Worm (Caenorhabditis elegans): Measurements from ENCODE around the gene sri-45.
A peak's percentile ranks its signal among the peaks of the same experiment; 100 is the strongest.

Gene sri-45

ce11 chrII:661696-662095, at the start of gene sri-45:
Gene sri-45, minus strand, starts transcription at chrII:661796.
- TF ChIP-seq pes-1 (GFP tag; IDR thresholded peaks at IDR 0.05) = no peak
- TF ChIP-seq B0310.2 (tag; optimal IDR thresholded peaks at IDR 0.05) = no peak
- TF ChIP-seq ama-1 (optimal IDR thresholded peaks at IDR 0.05) = no peak
- TF ChIP-seq sea-1 (GFP tag; conservative IDR thresholded peaks at IDR 0.05) = no peak
- TF ChIP-seq ets-7 (tag; optimal IDR thresholded peaks at IDR 0.05) = no peak
- no peak for TF ChIP-seq hmg-4 (GFP tag; optimal IDR thresholded peaks at IDR 0.05)
- TF ChIP-seq tbx-11 (GFP tag; IDR thresholded peaks at IDR 0.05) = no peak
- no peak for TF ChIP-seq ceh-36 (tag; optimal IDR thresholded peaks at IDR 0.05)

- TF ChIP-seq F13C5.2 (tag; optimal IDR thresholded peaks at IDR 0.05) (no peak), B0310.2 (tag; optimal IDR thresholded peaks at IDR 0.05) (no peak), ceh-13 (GFP tag; optimal IDR thresholded peaks at IDR 0.05) (no peak), aly-1 (tag; optimal IDR thresholded peaks at IDR 0.05) (no peak)
These were observed 47.5 kb upstream of the sri-45 start, which contains the start of gene T02H6.1 for ce11 chrII:709081-709480. Gene T02H6.1, plus strand, starts transcription at chrII:709381.

DNA sequence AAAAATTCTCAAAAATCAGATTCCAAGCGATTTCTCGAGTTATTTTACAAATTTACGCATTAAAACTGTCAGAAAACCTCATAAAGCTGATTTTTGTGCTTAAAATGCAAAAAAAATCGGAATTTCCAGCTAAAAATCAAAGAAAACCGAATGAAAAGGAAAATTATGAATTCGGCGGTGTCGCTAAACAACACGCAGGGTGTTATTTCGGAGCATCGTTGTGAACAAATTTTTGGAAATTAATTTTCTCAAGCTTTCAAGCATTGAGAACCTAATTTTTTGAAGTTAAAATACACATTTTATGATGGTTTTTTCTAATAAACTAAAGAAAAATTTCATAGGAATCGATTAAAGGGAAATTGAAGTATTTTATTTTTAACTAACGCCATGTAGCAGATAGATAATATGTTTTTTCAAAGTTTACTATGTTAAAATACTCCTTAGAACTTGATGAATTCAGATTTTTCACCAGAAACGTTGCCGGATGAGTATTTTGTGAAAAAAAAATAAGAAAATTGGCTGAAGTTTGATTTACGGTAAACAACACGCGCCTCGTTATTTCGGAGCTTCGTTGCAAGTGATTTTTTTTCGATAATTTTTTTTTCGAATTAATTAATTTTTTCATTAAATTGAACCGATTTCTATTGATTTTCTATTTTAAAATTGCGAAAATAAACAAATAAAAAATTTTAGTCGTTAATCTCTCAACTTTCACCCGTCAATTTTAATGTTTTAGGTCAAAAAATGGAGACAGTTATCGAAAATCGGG, 40.0 kb upstream of the sri-45 start, which contains the start of gene thoc-1:
thoc-1 (plus strand) TSS at position 737 of the 769 bp plus-strand sequence.
- TF ChIP-seq tbx-37 (GFP tag; conservative IDR thresholded peaks at IDR 0.05) = no peak
- TF ChIP-seq scrt-1 (GFP tag; IDR thresholded peaks at IDR 0.05) = no peak
- no peak for TF ChIP-seq hmg-4 (GFP tag; optimal IDR thresholded peaks at IDR 0.05)
- no peak for TF ChIP-seq sea-1 (GFP tag; conservative IDR thresholded peaks at IDR 0.05)
- no peak for TF ChIP-seq F13C5.2 (tag; optimal IDR thresholded peaks at IDR 0.05)
- no peak for TF ChIP-seq ceh-36 (tag; optimal IDR thresholded peaks at IDR 0.05)
- no peak for TF ChIP-seq pes-1 (GFP tag; IDR thresholded peaks at IDR 0.05)
- TF ChIP-seq ets-7 (tag; optimal IDR thresholded peaks at IDR 0.05) = no peak
- TF ChIP-seq tbx-11 (GFP tag; IDR thresholded peaks at IDR 0.05) = no peak
- TF ChIP-seq tra-4 (tag; optimal IDR thresholded peaks at IDR 0.05) = no peak

DNA sequence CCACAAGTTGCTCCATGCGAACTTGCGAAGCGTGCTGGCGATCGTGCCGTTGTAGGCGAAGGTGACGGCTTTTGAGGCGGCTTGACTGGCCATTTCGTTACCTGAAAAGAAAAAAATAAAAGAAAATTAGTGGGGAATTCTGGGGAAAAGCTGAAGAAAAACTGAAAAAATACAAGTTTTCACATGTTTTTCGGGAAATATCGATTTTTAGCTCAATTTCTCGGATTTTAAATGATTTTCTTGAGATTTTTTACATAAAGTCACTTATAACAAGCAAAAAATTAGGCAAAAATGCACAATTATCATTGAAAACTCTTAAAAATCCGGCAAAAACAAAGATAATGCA, 39.4 kb upstream of the sri-45 start, which contains the start of gene T02H6.11:
T02H6.11 (minus strand) TSS at position 101 of the 346 bp plus-strand sequence.
- TF ChIP-seq ama-1 (optimal IDR thresholded peaks at IDR 0.05) (no peak), tbx-37 (GFP tag; conservative IDR thresholded peaks at IDR 0.05) (no peak), flt-1 (GFP tag; IDR thresholded peaks at IDR 0.05) (no peak), tra-4 (tag; optimal IDR thresholded peaks at IDR 0.05) (no peak), B0310.2 (tag; optimal IDR thresholded peaks at IDR 0.05) (no peak), hmbx-1 (tag; optimal IDR thresholded peaks at IDR 0.05) (no peak), tbx-11 (GFP tag; IDR thresholded peaks at IDR 0.05) (no peak), sea-1 (GFP tag; conservative IDR thresholded peaks at IDR 0.05) (no peak), ceh-13 (GFP tag; optimal IDR thresholded peaks at IDR 0.05) (no peak), ceh-36 (tag; optimal IDR thresholded peaks at IDR 0.05) (no peak), ets-7 (tag; optimal IDR thresholded peaks at IDR 0.05) (no peak), scrt-1 (GFP tag; IDR thresholded peaks at IDR 0.05) (no peak), hmg-4 (GFP tag; optimal IDR thresholded peaks at IDR 0.05) (no peak), pes-1 (GFP tag; IDR thresholded peaks at IDR 0.05) (no peak)

ce11 chrII:698453-698852, 36.9 kb upstream of the sri-45 start:
- TF ChIP-seq scrt-1 (GFP tag; IDR thresholded peaks at IDR 0.05) (peak; percentile 53; the same call in 1 of the 2 replicates), sea-1 (GFP tag; conservative IDR thresholded peaks at IDR 0.05) (peak; percentile 46; the same call in 1 of the 2 replicates), tbx-11 (GFP tag; IDR thresholded peaks at IDR 0.05) (peak; percentile 56; the same call in 1 of the 2 replicates)

DNA sequence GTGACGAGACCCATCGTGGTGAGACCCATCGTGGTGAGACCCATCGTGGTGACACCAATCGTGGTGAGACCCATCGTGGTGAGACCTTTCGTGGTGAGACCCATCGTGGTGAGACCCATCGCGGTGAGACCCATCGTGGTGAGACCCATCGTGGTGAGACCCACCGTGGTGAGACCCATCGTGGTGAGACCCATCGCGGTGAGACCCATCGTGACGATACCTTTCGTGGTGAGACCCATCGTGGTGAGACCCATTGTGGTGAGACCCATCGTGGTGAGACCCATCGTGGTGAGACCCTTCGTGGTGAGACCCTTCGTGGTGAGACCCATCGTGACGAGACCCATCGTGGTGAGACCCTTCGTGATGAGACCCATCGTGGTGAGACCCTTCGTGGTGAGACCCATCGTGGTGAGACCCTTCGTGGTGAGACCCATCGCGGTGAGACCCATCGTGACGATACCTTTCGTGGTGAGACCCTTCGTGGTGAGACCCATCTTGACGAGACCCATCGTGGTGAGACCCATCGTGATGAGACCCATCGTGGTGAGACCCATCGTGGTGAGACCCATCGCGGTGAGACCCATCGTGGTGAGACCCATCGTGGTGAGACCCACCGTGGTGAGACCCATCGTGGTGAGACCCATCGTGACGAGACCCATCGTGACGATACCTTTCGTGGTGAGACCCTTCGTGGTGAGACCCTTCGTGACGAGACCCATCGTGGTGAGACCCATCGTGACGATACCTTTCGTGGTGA, 35.4 kb upstream of the sri-45 start:
- TF ChIP-seq scrt-1 (GFP tag; IDR thresholded peaks at IDR 0.05) (peak; percentile 76; the same call in 1 of the 2 replicates), flt-1 (GFP tag; IDR thresholded peaks at IDR 0.05) (peak; percentile 64; the same call in 1 of the 2 replicates), tbx-37 (GFP tag; conservative IDR thresholded peaks at IDR 0.05) (peak; percentile 57)

DNA sequence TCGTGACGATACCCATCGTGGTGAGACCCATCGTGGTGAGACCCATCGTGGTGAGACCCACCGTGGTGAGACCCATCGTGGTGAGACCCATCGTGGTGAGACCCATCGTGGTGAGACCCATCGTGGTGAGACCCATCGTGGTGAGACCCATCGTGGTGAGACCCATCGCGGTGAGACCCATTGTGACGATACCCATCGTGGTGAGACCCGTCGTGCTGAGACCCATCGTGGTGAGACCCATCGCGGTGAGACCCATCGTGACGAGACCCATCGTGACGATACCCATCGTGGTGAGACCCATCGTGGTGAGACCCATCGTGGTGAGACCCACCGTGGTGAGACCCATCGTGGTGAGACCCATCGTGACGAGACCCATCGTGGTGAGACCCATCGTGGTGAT, 33.5 kb upstream of the sri-45 start:
- peak; percentile 53; the same call in 1 of the 2 replicates for TF ChIP-seq tbx-37 (GFP tag; conservative IDR thresholded peaks at IDR 0.05)
- peak; percentile 70; the same call in 1 of the 2 replicates for TF ChIP-seq scrt-1 (GFP tag; IDR thresholded peaks at IDR 0.05)
- 0 out of 2 replicates have a peak, but pooled peaks have one; percentile 27 for TF ChIP-seq tbx-11 (GFP tag; IDR thresholded peaks at IDR 0.05)

DNA sequence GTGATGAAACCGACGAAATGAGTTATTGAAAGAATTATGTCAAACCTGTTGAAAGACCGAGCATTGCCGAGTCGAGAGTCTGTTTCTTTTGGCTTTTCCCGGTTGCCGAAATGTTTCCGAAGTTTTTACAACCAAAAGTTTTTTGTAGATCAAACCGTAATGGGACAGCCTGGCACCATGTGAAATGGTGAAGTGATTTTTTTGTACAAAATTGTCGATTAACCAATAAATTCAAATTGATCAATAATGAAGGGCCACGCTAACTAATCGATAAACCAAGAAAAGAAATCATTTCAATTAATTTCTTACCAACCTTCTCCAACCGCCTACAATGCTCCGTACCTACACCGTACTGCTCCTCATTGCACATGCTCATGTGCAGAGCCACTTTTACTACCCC, 30.0 kb upstream of the sri-45 start, which contains the start of gene T02H6.3:
T02H6.3 (plus strand) TSS at position 301 of the 400 bp plus-strand sequence.
- TF ChIP-seq hnd-1 (tag; optimal IDR thresholded peaks at IDR 0.05) = no peak
- no peak for TF ChIP-seq tra-4 (tag; optimal IDR thresholded peaks at IDR 0.05)
- no peak for TF ChIP-seq tbx-11 (GFP tag; IDR thresholded peaks at IDR 0.05)
- no peak for TF ChIP-seq tbx-37 (GFP tag; conservative IDR thresholded peaks at IDR 0.05)
- TF ChIP-seq aly-1 (tag; optimal IDR thresholded peaks at IDR 0.05) = no peak
- TF ChIP-seq ama-1 (optimal IDR thresholded peaks at IDR 0.05) = no peak
- no peak for TF ChIP-seq ets-7 (tag; optimal IDR thresholded peaks at IDR 0.05)
- TF ChIP-seq B0310.2 (tag; optimal IDR thresholded peaks at IDR 0.05) = no peak
